Worm (Caenorhabditis elegans): Measurements from ENCODE around the gene nstp-7.
A peak's percentile ranks its signal among the peaks of the same experiment; 100 is the strongest.

Gene nstp-7

DNA sequence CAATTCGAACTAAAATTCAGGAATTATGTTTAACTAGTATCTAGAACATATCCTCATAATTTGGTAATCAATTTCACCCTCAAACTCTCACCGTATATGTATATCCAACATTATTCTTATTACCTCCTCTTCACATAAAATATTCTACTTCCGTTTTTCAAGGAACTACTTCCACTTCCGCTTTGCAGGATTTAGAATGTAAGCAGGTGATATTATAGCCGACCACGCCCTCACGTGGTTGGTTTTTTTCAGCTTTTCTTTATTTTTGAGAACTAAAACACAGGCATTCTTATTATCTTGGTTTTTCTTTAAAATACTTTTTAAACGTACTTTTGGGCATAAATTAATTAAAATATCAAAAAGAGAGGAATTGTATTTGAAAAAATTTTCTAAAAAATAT lies 36.2 kb downstream of the nstp-7 start:
- TF ChIP-seq elt-2 (tag; optimal IDR thresholded peaks at IDR 0.05) (no peak), sup-37 (GFP tag; optimal IDR thresholded peaks at IDR 0.05) (no peak), egl-13 (tag; optimal IDR thresholded peaks at IDR 0.05) (no peak), zag-1 (tag; optimal IDR thresholded peaks at IDR 0.05) (no peak), dsc-1 (tag; optimal IDR thresholded peaks at IDR 0.05) (no peak), ceh-90 (tag; optimal IDR thresholded peaks at IDR 0.05) (no peak), fos-1 (tag; optimal IDR thresholded peaks at IDR 0.05) (no peak), lin-35 (GFP tag; optimal IDR thresholded peaks at IDR 0.05) (no peak), ztf-11 (tag; optimal IDR thresholded peaks at IDR 0.05) (no peak), sox-4 (tag; optimal IDR thresholded peaks at IDR 0.05) (peak; percentile 43), lir-3 (tag; optimal IDR thresholded peaks at IDR 0.05; ENCODE audit: poor library complexity) (no peak), ets-5 (GFP tag; IDR thresholded peaks at IDR 0.05) (no peak), snpc-4 (tag; optimal IDR thresholded peaks at IDR 0.05) (no peak), isw-1 (GFP tag; IDR thresholded peaks at IDR 0.05) (no peak), alr-1 (tag; optimal IDR thresholded peaks at IDR 0.05; ENCODE audit: borderline replicate concordance) (no peak), nhr-71 (tag; optimal IDR thresholded peaks at IDR 0.05) (peak; percentile 82), nhr-77 (tag; optimal IDR thresholded peaks at IDR 0.05) (no peak), mdl-1 (tag; optimal IDR thresholded peaks at IDR 0.05) (no peak), ama-1 (optimal IDR thresholded peaks at IDR 0.05) (no peak), ztf-4 (tag; optimal IDR thresholded peaks at IDR 0.05) (no peak), elt-3 (tag; optimal IDR thresholded peaks at IDR 0.05) (no peak), hlh-17 (GFP tag; optimal IDR thresholded peaks at IDR 0.05; ENCODE audit: borderline replicate concordance) (no peak), lin-14 (GFP tag; optimal IDR thresholded peaks at IDR 0.05) (peak; percentile 75), nhr-85 (tag) (no peak), nhr-19 (GFP tag; conservative IDR thresholded peaks at IDR 0.05) (no peak), nhr-84 (tag; optimal IDR thresholded peaks at IDR 0.05) (no peak), vab-15 (tag; optimal IDR thresholded peaks at IDR 0.05) (no peak), pax-3 (tag; optimal IDR thresholded peaks at IDR 0.05) (no peak), C16A3.4 (tag; optimal IDR thresholded peaks at IDR 0.05) (no peak), mep-1 (tag; optimal IDR thresholded peaks at IDR 0.05) (no peak), tbx-2 (tag; optimal IDR thresholded peaks at IDR 0.05) (no peak), fkh-10 (GFP tag; optimal IDR thresholded peaks at IDR 0.05) (no peak), mef-2 (tag; optimal IDR thresholded peaks at IDR 0.05) (no peak), xbp-1 (tag; optimal IDR thresholded peaks at IDR 0.05) (no peak), fkh-4 (tag; optimal IDR thresholded peaks at IDR 0.05; ENCODE audit: borderline replicate concordance) (no peak), nhr-47 (tag; optimal IDR thresholded peaks at IDR 0.05) (peak; percentile 77), ceh-88 (GFP tag; IDR thresholded peaks at IDR 0.05) (no peak), lin-39 (tag; optimal IDR thresholded peaks at IDR 0.05) (no peak), blmp-1 (tag; optimal IDR thresholded peaks at IDR 0.05) (no peak), jun-1 (tag; optimal IDR thresholded peaks at IDR 0.05) (no peak), egl-27 (tag; optimal IDR thresholded peaks at IDR 0.05) (no peak), aly-2 (tag; optimal IDR thresholded peaks at IDR 0.05) (no peak), aha-1 (tag; optimal IDR thresholded peaks at IDR 0.05) (no peak), pqm-1 (tag; optimal IDR thresholded peaks at IDR 0.05) (no peak), skn-1 (tag; optimal IDR thresholded peaks at IDR 0.05) (no peak), lin-13 (GFP tag; optimal IDR thresholded peaks at IDR 0.05) (no peak), tlp-1 (tag; optimal IDR thresholded peaks at IDR 0.05) (no peak), lsy-2 (tag; optimal IDR thresholded peaks at IDR 0.05) (peak in 1 of 2 experiments; percentile 38), ces-1 (GFP tag; optimal IDR thresholded peaks at IDR 0.05) (no peak), fkh-8 (tag; optimal IDR thresholded peaks at IDR 0.05) (peak; percentile 93), nhr-76 (tag; optimal IDR thresholded peaks at IDR 0.05) (no peak), zip-4 (GFP tag; optimal IDR thresholded peaks at IDR 0.05) (no peak), C04F5.9 (tag; optimal IDR thresholded peaks at IDR 0.05) (no peak), dpl-1 (GFP tag; optimal IDR thresholded peaks at IDR 0.05) (no peak)
